Worm (Caenorhabditis elegans) whole organism, late embryonic: ENCODE measurements around the gene tut-1.

ENCODE experiments used
- C08G9.2 ChIP-seq: sonication (generic microtip); optimal IDR thresholded peaks from 2 replicates; lab custom pipeline; 2016; ENCODE audit warnings: mild to moderate bottlenecking, missing genetic modification characterization, moderate library complexity, missing compliant biosample characterization
- C38D4.7 ChIP-seq: fragments of 200-800 bp; sonication (Bioruptor generic); optimal IDR thresholded peaks from 2 replicates; lab custom pipeline; 2018; ENCODE audit warnings: mild to moderate bottlenecking, missing genetic modification characterization, moderate library complexity, missing compliant biosample characterization
- K02D7.2 ChIP-seq: sonication (generic microtip); optimal IDR thresholded peaks from 2 replicates; lab custom pipeline; 2017; ENCODE audit warnings: mild to moderate bottlenecking, missing genetic modification characterization, missing compliant biosample characterization
- T23F11.4 ChIP-seq: fragments of 200-800 bp; sonication (Bioruptor generic); optimal IDR thresholded peaks from 2 replicates; lab custom pipeline; 2018; ENCODE audit warnings: mild to moderate bottlenecking, missing genetic modification characterization, missing compliant biosample characterization
- Y22D7AL.16 ChIP-seq: sonication (generic microtip); optimal IDR thresholded peaks from 2 replicates; lab custom pipeline; 2016; ENCODE audit warnings: missing genetic modification characterization, missing compliant biosample characterization
- ama-1 ChIP-seq: fragments of 150-350 bp; optimal IDR thresholded peaks from 2 replicates; lab custom pipeline; 2014
- ceh-14 ChIP-seq: sonication (generic microtip); optimal IDR thresholded peaks from 2 replicates; lab custom pipeline; 2016; ENCODE audit warnings: missing genotype, missing genetic modification characterization, missing compliant biosample characterization
- ceh-18 ChIP-seq: sonication (generic microtip); optimal IDR thresholded peaks from 2 replicates; lab custom pipeline; 2016; ENCODE audit warnings: missing genetic modification characterization, missing compliant biosample characterization
- ceh-19 ChIP-seq: fragments of 200-800 bp; sonication (Bioruptor generic); optimal IDR thresholded peaks from 2 replicates; lab custom pipeline; 2018; ENCODE audit warnings: mild to moderate bottlenecking, missing genetic modification characterization, missing compliant biosample characterization
- ceh-2 ChIP-seq: sonication (generic microtip); optimal IDR thresholded peaks from 2 replicates; lab custom pipeline; 2016; ENCODE audit warnings: missing genotype, missing genetic modification characterization, missing compliant biosample characterization
- ceh-24 ChIP-seq: sonication (generic microtip); optimal IDR thresholded peaks from 2 replicates; lab custom pipeline; 2016; ENCODE audit warnings: mild to moderate bottlenecking, missing genetic modification characterization, missing compliant biosample characterization
- ceh-31 ChIP-seq: sonication (generic microtip); optimal IDR thresholded peaks from 2 replicates; lab custom pipeline; 2016; ENCODE audit warnings: missing genetic modification characterization, missing compliant biosample characterization
- ceh-45 ChIP-seq: fragments of 200-800 bp; sonication (Bioruptor generic); IDR thresholded peaks from 2 replicates; pipeline ENCODE4 v1.3.6; 2022; ENCODE audit warnings: missing genetic modification reagents, missing genetic modification characterization, missing compliant biosample characterization
- ceh-6 ChIP-seq: fragments of 200-800 bp; sonication (Bioruptor generic); optimal IDR thresholded peaks from 2 replicates; lab custom pipeline; 2018; ENCODE audit warnings: mild to moderate bottlenecking, missing genetic modification characterization, missing compliant biosample characterization
- ceh-9 ChIP-seq: sonication (generic microtip); optimal IDR thresholded peaks from 2 replicates; lab custom pipeline; 2016; ENCODE audit warnings: mild to moderate bottlenecking, missing genetic modification characterization, inconsistent platforms, missing compliant biosample characterization
- che-1 ChIP-seq: sonication (generic microtip); optimal IDR thresholded peaks from 2 replicates; lab custom pipeline; 2016; ENCODE audit warnings: mild to moderate bottlenecking, missing genetic modification characterization, missing compliant biosample characterization
- dmd-4 ChIP-seq: sonication (generic microtip); optimal IDR thresholded peaks from 2 replicates; lab custom pipeline; 2016; ENCODE audit warnings: borderline replicate concordance, missing genetic modification characterization, missing compliant biosample characterization
- dve-1 ChIP-seq: sonication (generic microtip); optimal IDR thresholded peaks from 2 replicates; lab custom pipeline; 2017; ENCODE audit warnings: antibody characterized with exemption, mild to moderate bottlenecking, missing genetic modification characterization, missing compliant biosample characterization
- elt-2 ChIP-seq: sonication (generic microtip); optimal IDR thresholded peaks from 2 replicates; lab custom pipeline; 2016; ENCODE audit warnings: missing genetic modification reagents, missing genetic modification characterization, missing compliant biosample characterization
- elt-4 ChIP-seq: sonication (generic microtip); optimal IDR thresholded peaks from 2 replicates; lab custom pipeline; 2016; ENCODE audit warnings: missing genetic modification characterization, missing compliant biosample characterization
- ets-4 ChIP-seq: sonication (generic microtip); optimal IDR thresholded peaks from 2 replicates; lab custom pipeline; 2016; ENCODE audit warnings: missing genetic modification characterization, missing compliant biosample characterization
- fax-1 ChIP-seq: sonication (generic microtip); optimal IDR thresholded peaks from 2 replicates; lab custom pipeline; 2016; ENCODE audit warnings: missing genotype, missing genetic modification characterization, missing compliant biosample characterization
- fkh-10 ChIP-seq: fragments of 150-350 bp; optimal IDR thresholded peaks from 2 replicates; lab custom pipeline; 2014; ENCODE audit warnings: missing biosample characterization, missing genetic modification reagents, missing genetic modification characterization
- fkh-6 ChIP-seq: sonication (generic microtip); optimal IDR thresholded peaks from 2 replicates; lab custom pipeline; 2016; ENCODE audit warnings: missing genetic modification characterization, missing compliant biosample characterization
- gmeb-2 ChIP-seq: sonication (generic microtip); optimal IDR thresholded peaks from 2 replicates; lab custom pipeline; 2016; ENCODE audit warnings: missing genetic modification characterization, inconsistent platforms, missing compliant biosample characterization
- hlh-13 ChIP-seq: fragments of 200-800 bp; sonication (Bioruptor generic); optimal IDR thresholded peaks from 2 replicates; lab custom pipeline; 2018; ENCODE audit warnings: mild to moderate bottlenecking, missing genetic modification characterization, missing compliant biosample characterization
- hlh-15 ChIP-seq: sonication (generic microtip); optimal IDR thresholded peaks from 2 replicates; lab custom pipeline; 2016; ENCODE audit warnings: missing genetic modification characterization, missing compliant biosample characterization
- hlh-30 ChIP-seq: sonication (generic microtip); optimal IDR thresholded peaks from 2 replicates; lab custom pipeline; 2017; ENCODE audit warnings: antibody characterized with exemption, missing genetic modification characterization, missing compliant biosample characterization; ENCODE audit not compliant: insufficient read depth
- hlh-6 ChIP-seq: sonication (generic microtip); optimal IDR thresholded peaks from 2 replicates; lab custom pipeline; 2016; ENCODE audit warnings: missing genotype, missing genetic modification characterization, missing compliant biosample characterization
- hlh-8 ChIP-seq: sonication (generic microtip); optimal IDR thresholded peaks from 2 replicates; lab custom pipeline; 2016; ENCODE audit warnings: missing genotype, missing genetic modification characterization, missing compliant biosample characterization
- lin-11 ChIP-seq: fragments of 200-800 bp; sonication (Bioruptor generic); optimal IDR thresholded peaks from 2 replicates; lab custom pipeline; 2018; ENCODE audit warnings: mild to moderate bottlenecking, missing genetic modification characterization, missing compliant biosample characterization
- madf-2 ChIP-seq: sonication (generic microtip); optimal IDR thresholded peaks from 2 replicates; lab custom pipeline; 2017; ENCODE audit warnings: missing genetic modification characterization, missing compliant biosample characterization
- mec-3 ChIP-seq: sonication (generic microtip); optimal IDR thresholded peaks from 2 replicates; lab custom pipeline; 2016; ENCODE audit warnings: borderline replicate concordance, missing genetic modification characterization, missing compliant biosample characterization
- odd-2 ChIP-seq: sonication (generic microtip); optimal IDR thresholded peaks from 2 replicates; lab custom pipeline; 2017; ENCODE audit warnings: antibody characterized with exemption, mild to moderate bottlenecking, missing genetic modification characterization, missing compliant biosample characterization
- pag-3 ChIP-seq: sonication (generic microtip); optimal IDR thresholded peaks from 2 replicates; lab custom pipeline; 2016; ENCODE audit warnings: missing compliant biosample characterization, missing genetic modification characterization, borderline replicate concordance
- pha-4 ChIP-seq: fragments of 150-350 bp; optimal IDR thresholded peaks from 2 replicates; lab custom pipeline; 2018; ENCODE audit warnings: missing biosample characterization, missing genetic modification reagents, missing genetic modification characterization
- pqm-1 ChIP-seq: sonication (generic microtip); optimal IDR thresholded peaks from 2 replicates; lab custom pipeline; 2016; ENCODE audit warnings: missing genetic modification characterization, missing compliant biosample characterization
- pros-1 ChIP-seq: fragments of 150-350 bp; optimal IDR thresholded peaks from 2 replicates; lab custom pipeline; 2014; ENCODE audit warnings: missing biosample characterization, missing genetic modification reagents, missing genetic modification characterization
- ref-2 ChIP-seq: sonication (generic microtip); optimal IDR thresholded peaks from 2 replicates; lab custom pipeline; 2016; ENCODE audit warnings: missing genetic modification characterization, missing compliant biosample characterization
- sdc-2 ChIP-seq: sonication (generic microtip); optimal IDR thresholded peaks from 2 replicates; lab custom pipeline; 2016; ENCODE audit warnings: missing genotype, missing genetic modification characterization, missing compliant biosample characterization
- sox-4 ChIP-seq: sonication (generic microtip); optimal IDR thresholded peaks from 2 replicates; lab custom pipeline; 2017; ENCODE audit warnings: mild to moderate bottlenecking, missing genetic modification characterization, inconsistent platforms, missing compliant biosample characterization
- syd-9 ChIP-seq: sonication (generic microtip); optimal IDR thresholded peaks from 2 replicates; lab custom pipeline; 2016; ENCODE audit warnings: mild to moderate bottlenecking, missing genetic modification characterization, moderate library complexity, missing compliant biosample characterization
- tbx-2 ChIP-seq: sonication (generic microtip); optimal IDR thresholded peaks from 2 replicates; lab custom pipeline; 2016; ENCODE audit warnings: missing genetic modification characterization, missing compliant biosample characterization
- tbx-7 ChIP-seq: sonication (generic microtip); optimal IDR thresholded peaks from 2 replicates; lab custom pipeline; 2016; ENCODE audit warnings: missing genotype, missing genetic modification characterization, missing compliant biosample characterization
- ttx-3 ChIP-seq: sonication (generic microtip); optimal IDR thresholded peaks from 2 replicates; lab custom pipeline; 2016; ENCODE audit warnings: missing genetic modification reagents, missing genetic modification characterization, missing compliant biosample characterization
- unc-42 ChIP-seq: sonication (generic microtip); optimal IDR thresholded peaks from 2 replicates; lab custom pipeline; 2016; ENCODE audit warnings: missing genotype, missing genetic modification characterization, missing compliant biosample characterization
- unc-55 ChIP-seq: sonication (generic microtip); optimal IDR thresholded peaks from 2 replicates; lab custom pipeline; 2017; ENCODE audit warnings: missing biosample characterization, missing genetic modification reagents, missing genetic modification characterization
- unc-86 ChIP-seq: sonication (generic microtip); optimal IDR thresholded peaks from 2 replicates; lab custom pipeline; 2016; ENCODE audit warnings: missing genetic modification characterization, missing compliant biosample characterization
- zip-5 ChIP-seq: sonication (generic microtip); optimal IDR thresholded peaks from 2 replicates; lab custom pipeline; 2016; ENCODE audit warnings: missing genetic modification characterization, missing compliant biosample characterization
- ztf-16 ChIP-seq: sonication (generic microtip); optimal IDR thresholded peaks from 2 replicates; lab custom pipeline; 2017; ENCODE audit warnings: missing genetic modification characterization, missing compliant biosample characterization

Gene tut-1

ce11 chrIV:147819-148218 is 26.3 kb upstream of the tut-1 start, which contains the start of gene col-99:
Gene col-99 (minus strand): TSS chrIV:147919.
- no peak for TF ChIP-seq zip-5 (tag; lab: Kevin White, UChicago)
- no peak for TF ChIP-seq ceh-19 (GFP tag; lab: Kevin White, UChicago)
- no peak for TF ChIP-seq fkh-10

ce11 chrIV:143807-144371 is 22.4 kb upstream of the tut-1 start:
- TF ChIP-seq elt-2 (tag; lab: Kevin White, UChicago) (peak; percentile 96), zip-5 (tag; lab: Kevin White, UChicago) (peak; percentile 75), ceh-14 (tag; lab: Kevin White, UChicago) (peak; percentile 59), sdc-2 (tag; lab: Kevin White, UChicago) (peak; percentile 82), ceh-31 (peak; percentile 80), ets-4 (no peak), ceh-9 (peak; percentile 72), hlh-6 (tag; lab: Kevin White, UChicago) (peak; percentile 93), fkh-6 (peak; percentile 90), hlh-8 (tag; lab: Kevin White, UChicago) (peak; percentile 53), dve-1 (peak; percentile 71), che-1 (tag; lab: Kevin White, UChicago) (peak; percentile 94), tbx-2 (tag; lab: Kevin White, UChicago) (peak; percentile 92), mec-3 (peak; percentile 72), lin-11 (tag; lab: Kevin White, UChicago) (peak; percentile 90), ref-2 (tag; lab: Kevin White, UChicago) (peak; percentile 89), ceh-19 (GFP tag; lab: Kevin White, UChicago) (peak; percentile 93), unc-55 (GFP tag; lab: Kevin White, UChicago) (peak; percentile 23), hlh-30 (tag; lab: Kevin White, UChicago) (peak; percentile 90), hlh-13 (peak; percentile 79), gmeb-2 (tag; lab: Kevin White, UChicago) (peak; percentile 91), syd-9 (peak; percentile 88), dmd-4 (peak; percentile 85), ama-1 (no peak), ceh-45 (GFP tag; lab: Robert Waterston, UW) (peak; percentile 76), ceh-18 (tag; lab: Kevin White, UChicago) (peak; percentile 70), pha-4 (no peak), fax-1 (tag; lab: Kevin White, UChicago) (peak; percentile 85), unc-42 (tag; lab: Kevin White, UChicago) (peak; percentile 42), pros-1 (tag; lab: Kevin White, UChicago) (peak; percentile 7), ztf-16 (tag; lab: Kevin White, UChicago) (peak; percentile 90), Y22D7AL.16 (tag; lab: Kevin White, UChicago) (peak; percentile 92), sox-4 (tag; lab: Kevin White, UChicago) (peak; percentile 92), K02D7.2 (peak; percentile 87), pag-3 (tag; lab: Kevin White, UChicago) (peak; percentile 14), ceh-2 (tag; lab: Kevin White, UChicago) (peak; percentile 73), C08G9.2 (tag; lab: Kevin White, UChicago) (peak; percentile 81), tbx-7 (tag; lab: Kevin White, UChicago) (peak; percentile 40), C38D4.7 (peak; percentile 88), ttx-3 (peak; percentile 93), pqm-1 (peak; percentile 16), unc-86 (tag; lab: Kevin White, UChicago) (peak; percentile 90), odd-2 (tag; lab: Kevin White, UChicago) (peak; percentile 68), ceh-24 (tag; lab: Kevin White, UChicago) (peak; percentile 74), ceh-6 (GFP tag; lab: Kevin White, UChicago) (peak; percentile 94), hlh-15 (tag; lab: Kevin White, UChicago) (peak; percentile 84), T23F11.4 (GFP tag; lab: Kevin White, UChicago) (peak; percentile 93), madf-2 (tag; lab: Kevin White, UChicago) (peak; percentile 88), elt-4 (tag; lab: Kevin White, UChicago) (no peak)
